Worm (Caenorhabditis elegans): ENCODE results near the gene polg-1.

polg-1 gene

DNA sequence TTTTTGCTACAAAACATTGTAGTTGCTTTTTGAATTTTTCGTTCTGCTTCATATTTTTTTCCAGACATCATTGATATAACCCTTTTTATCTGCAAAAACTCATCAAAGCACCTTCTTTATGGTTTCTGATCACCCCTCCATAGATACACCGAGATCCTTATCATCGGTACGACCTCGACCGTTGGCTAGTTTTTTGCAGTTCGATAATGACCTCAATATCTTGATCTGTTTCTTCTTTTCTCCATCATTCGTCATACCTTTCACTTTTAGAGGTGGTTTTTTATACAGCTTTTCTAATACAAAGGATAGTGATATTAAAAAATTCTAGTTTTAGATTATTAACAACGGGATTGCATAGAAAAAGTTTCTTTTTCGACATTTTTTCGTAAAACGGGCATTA is 39.7 kb upstream of the polg-1 start:
- TF ChIP-seq hpl-2 (GFP tag; optimal IDR thresholded peaks at IDR 0.05) (no peak), nhr-11 (tag; optimal IDR thresholded peaks at IDR 0.05) (no peak), nhr-85 (tag) (peak; percentile 87), mef-2 (tag; optimal IDR thresholded peaks at IDR 0.05) (no peak), sox-4 (tag; optimal IDR thresholded peaks at IDR 0.05) (no peak), ceh-8 (GFP tag; optimal IDR thresholded peaks at IDR 0.05) (no peak), lin-39 (tag; optimal IDR thresholded peaks at IDR 0.05) (no peak), lin-15B (tag; optimal IDR thresholded peaks at IDR 0.05) (no peak), sup-37 (GFP tag; optimal IDR thresholded peaks at IDR 0.05) (no peak), tbx-2 (tag; optimal IDR thresholded peaks at IDR 0.05) (no peak), irx-1 (tag; optimal IDR thresholded peaks at IDR 0.05) (no peak), nhr-47 (tag; optimal IDR thresholded peaks at IDR 0.05) (no peak), ces-1 (GFP tag; optimal IDR thresholded peaks at IDR 0.05) (no peak), ceh-63 (GFP tag; optimal IDR thresholded peaks at IDR 0.05) (no peak), lir-3 (tag; optimal IDR thresholded peaks at IDR 0.05; ENCODE audit: poor library complexity) (no peak), aly-2 (tag; optimal IDR thresholded peaks at IDR 0.05) (no peak), ceh-82 (tag; optimal IDR thresholded peaks at IDR 0.05) (no peak), ceh-90 (tag; optimal IDR thresholded peaks at IDR 0.05) (no peak), nhr-19 (GFP tag; conservative IDR thresholded peaks at IDR 0.05) (no peak), xbp-1 (tag; optimal IDR thresholded peaks at IDR 0.05) (no peak), snu-23 (GFP tag; optimal IDR thresholded peaks at IDR 0.05) (peak; percentile 18), egl-27 (tag; optimal IDR thresholded peaks at IDR 0.05) (no peak), zip-4 (GFP tag; optimal IDR thresholded peaks at IDR 0.05) (no peak), elt-3 (tag; optimal IDR thresholded peaks at IDR 0.05) (peak in 4 of 6 experiments; percentile 43 to 56 (median 54)), zag-1 (tag; optimal IDR thresholded peaks at IDR 0.05) (no peak), fkh-8 (tag; optimal IDR thresholded peaks at IDR 0.05) (no peak), C34B4.2 (tag; optimal IDR thresholded peaks at IDR 0.05) (no peak), dpl-1 (GFP tag; optimal IDR thresholded peaks at IDR 0.05) (no peak), lin-14 (GFP tag; optimal IDR thresholded peaks at IDR 0.05) (no peak), nhr-71 (tag; optimal IDR thresholded peaks at IDR 0.05) (peak; percentile 33), grh-1 (GFP tag; IDR thresholded peaks at IDR 0.05) (peak; percentile 29; the same call in 1 of the 2 replicates), nhr-12 (tag; optimal IDR thresholded peaks at IDR 0.05) (no peak), lin-13 (GFP tag; optimal IDR thresholded peaks at IDR 0.05) (no peak), vab-15 (tag; optimal IDR thresholded peaks at IDR 0.05) (no peak), lsy-2 (tag; optimal IDR thresholded peaks at IDR 0.05) (no peak), snpc-4 (tag; optimal IDR thresholded peaks at IDR 0.05) (no peak), blmp-1 (tag; optimal IDR thresholded peaks at IDR 0.05) (peak; percentile 96), lin-35 (GFP tag; optimal IDR thresholded peaks at IDR 0.05) (no peak), jun-1 (tag; optimal IDR thresholded peaks at IDR 0.05) (no peak), sptf-1 (tag; optimal IDR thresholded peaks at IDR 0.05) (no peak), unc-130 (tag; optimal IDR thresholded peaks at IDR 0.05) (no peak), unc-86 (tag; optimal IDR thresholded peaks at IDR 0.05) (no peak), rnt-1 (tag; optimal IDR thresholded peaks at IDR 0.05) (no peak), ztf-4 (tag; optimal IDR thresholded peaks at IDR 0.05) (no peak), unc-30 (tag; optimal IDR thresholded peaks at IDR 0.05) (no peak), nhr-84 (tag; optimal IDR thresholded peaks at IDR 0.05) (peak; percentile 41), hlh-4 (tag; optimal IDR thresholded peaks at IDR 0.05) (no peak), unc-98 (GFP tag; IDR thresholded peaks at IDR 0.05) (no peak), swsn-7 (tag; optimal IDR thresholded peaks at IDR 0.05) (no peak), mep-1 (tag; optimal IDR thresholded peaks at IDR 0.05) (no peak), mdl-1 (tag; optimal IDR thresholded peaks at IDR 0.05) (no peak), ama-1 (optimal IDR thresholded peaks at IDR 0.05) (no peak), efl-3 (GFP tag; optimal IDR thresholded peaks at IDR 0.05) (no peak), efl-1 (optimal IDR thresholded peaks at IDR 0.05) (no peak), efl-1 (GFP tag; optimal IDR thresholded peaks at IDR 0.05 in 1 of 2) (no peak)
